Worm (Caenorhabditis elegans) whole organism, L1 larva: ENCODE data around the gene ghi-1.

Experiments
- C04F5.9 ChIP-seq: sonication (generic microtip); optimal IDR thresholded peaks from 2 replicates; lab custom pipeline; 2016; ENCODE audit warnings: missing genetic modification characterization, missing compliant biosample characterization
- C16A3.4 ChIP-seq: fragments of 150-350 bp; optimal IDR thresholded peaks from 2 replicates; lab custom pipeline; 2014; ENCODE audit warnings: missing biosample characterization, missing genetic modification characterization
- C34B4.2 ChIP-seq: sonication (generic microtip); optimal IDR thresholded peaks from 2 replicates; lab custom pipeline; 2017; ENCODE audit warnings: mild to moderate bottlenecking, missing genetic modification characterization, missing compliant biosample characterization
- aly-2 ChIP-seq: fragments of 150-350 bp; optimal IDR thresholded peaks from 2 replicates; lab custom pipeline; 2014; ENCODE audit warnings: missing biosample characterization, missing genetic modification characterization
- ceh-63 ChIP-seq: fragments of 200-800 bp; sonication (Bioruptor generic); optimal IDR thresholded peaks from 2 replicates; lab custom pipeline; 2018; ENCODE audit warnings: mild to moderate bottlenecking, missing genetic modification characterization, missing compliant biosample characterization
- ceh-90 ChIP-seq: sonication (generic microtip); optimal IDR thresholded peaks from 2 replicates; lab custom pipeline; 2016; ENCODE audit warnings: missing genetic modification characterization, missing compliant biosample characterization
- dpl-1 ChIP-seq, 3 experiments: fragments of 150-350 bp in 2 of 3; sonication (generic microtip) in 1 of 3; optimal IDR thresholded peaks; 2 replicates each; lab custom pipeline; 2014 to 2017; ENCODE audit warnings: missing biosample characterization in 3 of 3, missing genetic modification characterization in 3 of 3, missing genetic modification reagents in 3 of 3
- dsc-1 ChIP-seq: sonication (generic microtip); optimal IDR thresholded peaks from 2 replicates; lab custom pipeline; 2016; ENCODE audit warnings: mild to moderate bottlenecking, missing genetic modification characterization, missing compliant biosample characterization
- efl-3 ChIP-seq: fragments of 200-800 bp; sonication (Bioruptor generic); optimal IDR thresholded peaks from 2 replicates; lab custom pipeline; 2018; ENCODE audit warnings: mild to moderate bottlenecking, missing genetic modification characterization, missing compliant biosample characterization
- egl-13 ChIP-seq: sonication (generic microtip); optimal IDR thresholded peaks from 2 replicates; lab custom pipeline; 2016; ENCODE audit warnings: missing genotype, missing genetic modification reagents, missing genetic modification characterization, missing compliant biosample characterization
- egl-27 ChIP-seq, 2 experiments: fragments of 150-350 bp in 1 of 2; sonication (generic microtip); optimal IDR thresholded peaks; 3 replicates each; lab custom pipeline; 2017 to 2018; ENCODE audit warnings: missing biosample characterization in 2 of 2, missing genetic modification characterization in 2 of 2, missing genetic modification reagents in 2 of 2
- elt-3 ChIP-seq, 6 experiments: fragments of 150-350 bp in 1 of 6; sonication (generic microtip); optimal IDR thresholded peaks; 2 replicates each; lab custom pipeline; 2017 to 2018; ENCODE audit warnings: missing biosample characterization in 6 of 6, missing genetic modification characterization in 6 of 6, inconsistent platforms in 1 of 6
- ets-5 ChIP-seq: fragments of 200-800 bp; sonication (Bioruptor generic); IDR thresholded peaks from 2 replicates; pipeline ENCODE4 v1.3.6; 2022; ENCODE audit warnings: missing genetic modification characterization, missing compliant biosample characterization
- fkh-8 ChIP-seq: sonication (generic microtip); optimal IDR thresholded peaks from 2 replicates; lab custom pipeline; 2016; ENCODE audit warnings: mild to moderate bottlenecking, missing genetic modification characterization, missing compliant biosample characterization
- grh-1 ChIP-seq: fragments of 200-800 bp; sonication (Bioruptor generic); IDR thresholded peaks from 2 replicates; pipeline ENCODE4 v1.3.6; 2022; ENCODE audit warnings: missing genetic modification reagents, missing genetic modification characterization, missing compliant biosample characterization
- isw-1 ChIP-seq: fragments of 200-800 bp; sonication (Bioruptor generic); IDR thresholded peaks from 2 replicates; pipeline ENCODE4 v1.3.6; 2022; ENCODE audit warnings: missing genetic modification characterization, missing compliant biosample characterization
- lin-14 ChIP-seq: fragments of 200-800 bp; sonication (Bioruptor generic); optimal IDR thresholded peaks from 2 replicates; lab custom pipeline; 2018; ENCODE audit warnings: mild to moderate bottlenecking, missing genetic modification characterization, moderate library complexity, missing compliant biosample characterization
- lin-15B ChIP-seq: fragments of 150-350 bp; sonication (generic microtip); optimal IDR thresholded peaks from 3 replicates; lab custom pipeline; 2014; ENCODE audit warnings: missing biosample characterization, missing genetic modification characterization
- lin-35 ChIP-seq, 2 experiments: fragments of 150-350 bp; optimal IDR thresholded peaks; 2 replicates each; lab custom pipeline; 2014; ENCODE audit warnings: missing biosample characterization in 2 of 2, missing genetic modification characterization in 2 of 2, missing genetic modification reagents in 2 of 2
- lsy-2 ChIP-seq, 2 experiments: fragments of 150-350 bp; optimal IDR thresholded peaks; 2 replicates each; lab custom pipeline; 2014; ENCODE audit warnings: missing biosample characterization in 2 of 2, missing genetic modification characterization in 2 of 2
- mdl-1 ChIP-seq, 2 experiments: fragments of 150-350 bp; optimal IDR thresholded peaks; 2 replicates each; lab custom pipeline; 2014 to 2017; ENCODE audit warnings: missing biosample characterization in 2 of 2, missing genetic modification characterization in 2 of 2, inconsistent platforms in 1 of 2
- mef-2 ChIP-seq: fragments of 150-350 bp; optimal IDR thresholded peaks from 2 replicates; lab custom pipeline; 2014; ENCODE audit warnings: missing biosample characterization, missing genetic modification characterization
- mep-1 ChIP-seq: fragments of 150-350 bp; optimal IDR thresholded peaks from 2 replicates; lab custom pipeline; 2014; ENCODE audit warnings: missing biosample characterization, missing genetic modification characterization
- nhr-20 ChIP-seq: sonication (generic microtip); optimal IDR thresholded peaks from 2 replicates; lab custom pipeline; 2016; ENCODE audit warnings: mild to moderate bottlenecking, missing genetic modification characterization, missing compliant biosample characterization
- nhr-85 ChIP-seq: sonication (generic microtip); peaks from one replicate; lab custom pipeline; 2016; ENCODE audit warnings: missing genetic modification characterization, inconsistent platforms, missing compliant biosample characterization
- nhr-90 ChIP-seq: sonication (generic microtip); optimal IDR thresholded peaks from 2 replicates; lab custom pipeline; 2016; ENCODE audit warnings: mild to moderate bottlenecking, missing genetic modification characterization, missing compliant biosample characterization; ENCODE audit not compliant: poor library complexity
- pag-3 ChIP-seq: sonication (generic microtip); optimal IDR thresholded peaks from 2 replicates; lab custom pipeline; 2017; ENCODE audit warnings: missing genetic modification characterization, mild to moderate bottlenecking, missing compliant biosample characterization, antibody characterized with exemption, borderline replicate concordance; ENCODE audit not compliant: insufficient read depth
- pqm-1 ChIP-seq: sonication (generic microtip); optimal IDR thresholded peaks from 3 replicates; lab custom pipeline; 2017; ENCODE audit warnings: missing biosample characterization, missing genetic modification characterization
- rnt-1 ChIP-seq: sonication (generic microtip); optimal IDR thresholded peaks from 2 replicates; lab custom pipeline; 2016; ENCODE audit warnings: mild to moderate bottlenecking, missing genetic modification characterization, moderate library complexity, missing compliant biosample characterization
- snpc-4 ChIP-seq: fragments of 150-350 bp; optimal IDR thresholded peaks from 2 replicates; lab custom pipeline; 2014; ENCODE audit warnings: missing biosample characterization, missing genetic modification characterization
- snu-23 ChIP-seq: sonication (generic microtip); optimal IDR thresholded peaks from 2 replicates; lab custom pipeline; 2016; ENCODE audit warnings: missing genetic modification characterization, missing compliant biosample characterization
- swsn-7 ChIP-seq: sonication (generic microtip); optimal IDR thresholded peaks from 2 replicates; lab custom pipeline; 2016; ENCODE audit warnings: missing genetic modification characterization, missing compliant biosample characterization
- tbx-2 ChIP-seq: sonication (generic microtip); optimal IDR thresholded peaks from 2 replicates; lab custom pipeline; 2016; ENCODE audit warnings: missing genetic modification characterization, missing compliant biosample characterization
- tlp-1 ChIP-seq: fragments of 150-350 bp; optimal IDR thresholded peaks from 2 replicates; lab custom pipeline; 2014; ENCODE audit warnings: missing biosample characterization, missing genetic modification characterization
- unc-30 ChIP-seq: sonication (generic microtip); optimal IDR thresholded peaks from 2 replicates; lab custom pipeline; 2017; ENCODE audit warnings: missing biosample characterization, missing genetic modification characterization
- unc-62 ChIP-seq: fragments of 150-350 bp; optimal IDR thresholded peaks from 2 replicates; lab custom pipeline; 2014; ENCODE audit warnings: missing biosample characterization, missing genetic modification reagents, missing genetic modification characterization
- unc-98 ChIP-seq: fragments of 200-800 bp; sonication (Bioruptor generic); IDR thresholded peaks from 2 replicates; pipeline ENCODE4 v1.3.6; 2022; ENCODE audit warnings: missing genetic modification characterization, missing compliant biosample characterization
- vab-15 ChIP-seq: sonication (generic microtip); optimal IDR thresholded peaks from 2 replicates; lab custom pipeline; 2017; ENCODE audit warnings: missing genotype, mild to moderate bottlenecking, missing genetic modification characterization, missing compliant biosample characterization
- ztf-11 ChIP-seq, 2 experiments: sonication (generic microtip); optimal IDR thresholded peaks; 2 replicates each; lab custom pipeline; 2016 to 2017; ENCODE audit warnings: missing genetic modification characterization in 2 of 2, missing biosample characterization in 1 of 2, missing compliant biosample characterization in 1 of 2

The ghi-1 gene

ce11 chrII:11675877-11676473, 29.4 kb downstream of the ghi-1 start, which contains the start of the genes trr-1 and C47D12.2 (continued):
- peak; percentile 59; the same call in 1 of the 2 replicates for TF ChIP-seq grh-1 (GFP tag; lab: Robert Waterston, UW)
- no peak for TF ChIP-seq C04F5.9
- peak; percentile 80 for TF ChIP-seq nhr-85 (tag; lab: Kevin White, UChicago)
- no peak for TF ChIP-seq nhr-90 (tag; lab: Kevin White, UChicago)
- no peak for TF ChIP-seq egl-27 (tag; optimal IDR thresholded peaks at IDR 0.05; lab: Kevin White, UChicago)
- TF ChIP-seq lin-15B (tag; lab: Kevin White, UChicago) = peak; percentile 62
- TF ChIP-seq ceh-63 = no peak
- peak; percentile 49 for TF ChIP-seq aly-2 (tag; lab: Kevin White, UChicago)
- TF ChIP-seq unc-62 (GFP tag; lab: Kevin White, UChicago) = no peak

DNA sequence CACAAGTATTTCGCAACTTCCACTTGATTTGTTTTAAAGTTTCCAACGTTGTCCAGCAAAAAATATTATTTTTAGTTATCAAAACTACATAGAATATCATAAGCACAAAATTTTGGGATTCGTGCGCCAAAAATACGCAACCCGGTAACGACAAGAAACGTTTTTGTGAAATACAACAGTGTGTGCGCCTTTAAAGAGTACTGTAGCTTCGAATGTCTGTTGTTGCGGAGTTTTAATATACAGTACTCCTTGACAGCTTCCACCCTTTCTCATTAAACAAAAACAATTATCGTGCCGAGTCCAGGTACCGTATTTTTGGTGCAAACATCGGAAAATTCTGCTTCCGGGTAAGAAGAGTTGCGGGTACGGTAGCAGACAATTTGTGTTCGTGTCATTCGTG, 33.7 kb downstream of the ghi-1 start:
- TF ChIP-seq ets-5 (no peak), isw-1 (GFP tag; lab: Robert Waterston, UW) (no peak)

DNA sequence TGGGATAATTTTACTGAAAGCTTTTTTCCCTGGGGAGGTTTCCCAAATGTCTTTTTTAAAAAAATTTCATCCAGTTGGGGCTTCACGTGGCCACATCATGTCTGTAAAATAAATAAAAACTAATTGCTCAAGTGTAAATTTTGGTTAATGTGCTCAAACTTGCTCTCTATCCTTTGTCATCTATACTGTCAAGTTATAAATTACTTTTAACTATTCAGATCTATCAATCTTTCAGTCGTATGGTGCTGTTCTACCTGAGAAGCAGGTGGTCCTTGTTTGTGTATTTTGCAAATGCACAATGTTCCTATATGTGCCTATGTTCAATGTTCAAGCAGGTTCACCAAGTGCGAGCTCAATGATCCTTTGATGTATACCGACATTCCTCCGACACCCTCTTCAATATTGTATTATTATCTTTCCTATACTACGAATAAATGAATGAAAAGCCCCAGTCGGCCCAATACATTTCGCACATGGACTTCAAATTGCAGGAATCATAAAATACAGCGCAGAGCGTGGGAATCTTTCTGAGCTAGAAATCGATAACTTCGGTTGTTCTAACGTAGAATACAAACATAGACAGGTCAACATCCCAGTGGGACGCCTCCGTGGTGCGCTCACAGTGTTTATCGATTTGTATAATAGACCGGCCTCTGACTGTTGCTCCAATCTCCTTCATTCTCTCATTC, 34.7 kb downstream of the ghi-1 start, which contains the start of the genes sfxn-1.4 and C47D12.4:
Gene sfxn-1.4, minus strand, starts transcription at position 101 of the 689 bp plus-strand sequence.
Gene C47D12.4, plus strand, starts transcription at position 639 of the 689 bp plus-strand sequence.
- no peak for TF ChIP-seq egl-27 (tag; optimal IDR thresholded peaks at IDR 0.05; lab: Kevin White, UChicago)
- no peak for TF ChIP-seq mef-2 (tag; lab: Kevin White, UChicago)
- TF ChIP-seq vab-15 (tag; lab: Kevin White, UChicago) = no peak
- TF ChIP-seq lin-14 (GFP tag; lab: Kevin White, UChicago) = no peak
- no peak for TF ChIP-seq unc-30 (tag; lab: Kevin White, UChicago)
- no peak for TF ChIP-seq snpc-4 (tag; lab: Kevin White, UChicago)
- no peak for TF ChIP-seq fkh-8 (tag; lab: Kevin White, UChicago)
- no peak for TF ChIP-seq nhr-20 (tag; lab: Kevin White, UChicago)
- no peak for TF ChIP-seq dsc-1 (tag; lab: Kevin White, UChicago)
- TF ChIP-seq swsn-7 = no peak
- TF ChIP-seq unc-98 (GFP tag; lab: Robert Waterston, UW) = no peak
- no peak for TF ChIP-seq C04F5.9
- no peak for TF ChIP-seq tlp-1 (tag; lab: Kevin White, UChicago)
- TF ChIP-seq pqm-1 (tag; lab: Kevin White, UChicago) = no peak
- TF ChIP-seq egl-13 (tag; lab: Kevin White, UChicago) = no peak
- no peak for TF ChIP-seq C16A3.4 (tag; lab: Kevin White, UChicago)
- no peak for TF ChIP-seq lsy-2 (tag; optimal IDR thresholded peaks at IDR 0.05; lab: Kevin White, UChicago)
- no peak for TF ChIP-seq ztf-11 (tag; optimal IDR thresholded peaks at IDR 0.05; lab: Kevin White, UChicago)

DNA sequence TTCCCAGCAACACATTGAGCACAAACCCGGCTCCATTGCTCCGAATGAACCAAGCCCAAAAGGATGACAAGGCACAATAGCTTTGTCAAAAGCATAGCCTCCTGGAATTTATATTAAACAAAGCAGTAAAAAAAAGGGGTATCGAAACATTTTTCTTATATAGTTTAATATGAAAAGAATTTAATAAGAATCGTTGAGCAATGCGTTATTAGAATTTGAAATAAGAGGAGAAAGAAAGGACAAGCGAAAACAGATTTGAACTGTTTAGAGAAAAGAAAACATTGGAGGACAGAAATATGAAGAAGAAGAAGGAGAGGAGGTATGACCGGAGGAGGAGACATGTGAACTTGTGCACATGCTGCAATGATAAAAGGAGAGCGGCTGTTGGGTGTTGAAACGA, 38.6 kb downstream of the ghi-1 start, which contains the start of gene C47D12.5:
Gene C47D12.5, minus strand, starts transcription at position 101 of the 400 bp plus-strand sequence.
- TF ChIP-seq mep-1 (tag; lab: Kevin White, UChicago) = no peak
- TF ChIP-seq nhr-90 (tag; lab: Kevin White, UChicago) = no peak
- TF ChIP-seq snu-23 (GFP tag; lab: Kevin White, UChicago) = no peak
- TF ChIP-seq C34B4.2 (tag; lab: Kevin White, UChicago) = no peak
- TF ChIP-seq elt-3 (tag; optimal IDR thresholded peaks at IDR 0.05; lab: Kevin White, UChicago) = no peak
- TF ChIP-seq fkh-8 (tag; lab: Kevin White, UChicago) = no peak
- TF ChIP-seq ceh-90 (tag; lab: Kevin White, UChicago) = no peak
- TF ChIP-seq rnt-1 (tag; lab: Kevin White, UChicago) = no peak
- TF ChIP-seq mdl-1 (tag; optimal IDR thresholded peaks at IDR 0.05; lab: Kevin White, UChicago) = no peak
- no peak for TF ChIP-seq mef-2 (tag; lab: Kevin White, UChicago)
- no peak for TF ChIP-seq snpc-4 (tag; lab: Kevin White, UChicago)
- TF ChIP-seq dpl-1 (GFP tag; optimal IDR thresholded peaks at IDR 0.05; lab: Kevin White, UChicago) = no peak
- TF ChIP-seq lin-35 (GFP tag; optimal IDR thresholded peaks at IDR 0.05; lab: Kevin White, UChicago) = no peak
- no peak for TF ChIP-seq ets-5
- TF ChIP-seq nhr-20 (tag; lab: Kevin White, UChicago) = no peak
- no peak for TF ChIP-seq aly-2 (tag; lab: Kevin White, UChicago)
- TF ChIP-seq lin-15B (tag; lab: Kevin White, UChicago) = no peak
- TF ChIP-seq efl-3 (GFP tag; lab: Kevin White, UChicago) = no peak
- TF ChIP-seq tbx-2 (tag; lab: Kevin White, UChicago) = no peak
- no peak for TF ChIP-seq pag-3
